Worm (Caenorhabditis elegans) whole organism, late embryonic: ENCODE data around the gene Y113G7A.14.

Source experiments
- F13H6.1 ChIP-seq: sonication (generic microtip); optimal IDR thresholded peaks from 2 replicates; lab custom pipeline; 2016; ENCODE audit warnings: missing genetic modification characterization, missing compliant biosample characterization
- Y22D7AL.16 ChIP-seq: sonication (generic microtip); optimal IDR thresholded peaks from 2 replicates; lab custom pipeline; 2016; ENCODE audit warnings: missing genetic modification characterization, missing compliant biosample characterization
- ceh-9 ChIP-seq: sonication (generic microtip); optimal IDR thresholded peaks from 2 replicates; lab custom pipeline; 2016; ENCODE audit warnings: mild to moderate bottlenecking, missing genetic modification characterization, inconsistent platforms, missing compliant biosample characterization
- dmd-4 ChIP-seq: sonication (generic microtip); optimal IDR thresholded peaks from 2 replicates; lab custom pipeline; 2016; ENCODE audit warnings: borderline replicate concordance, missing genetic modification characterization, missing compliant biosample characterization
- dve-1 ChIP-seq: sonication (generic microtip); optimal IDR thresholded peaks from 2 replicates; lab custom pipeline; 2017; ENCODE audit warnings: antibody characterized with exemption, mild to moderate bottlenecking, missing genetic modification characterization, missing compliant biosample characterization
- elt-2 ChIP-seq: sonication (generic microtip); optimal IDR thresholded peaks from 2 replicates; lab custom pipeline; 2016; ENCODE audit warnings: missing genetic modification reagents, missing genetic modification characterization, missing compliant biosample characterization
- ets-4 ChIP-seq: sonication (generic microtip); optimal IDR thresholded peaks from 2 replicates; lab custom pipeline; 2016; ENCODE audit warnings: missing genetic modification characterization, missing compliant biosample characterization
- fax-1 ChIP-seq: sonication (generic microtip); optimal IDR thresholded peaks from 2 replicates; lab custom pipeline; 2016; ENCODE audit warnings: missing genotype, missing genetic modification characterization, missing compliant biosample characterization
- fkh-10 ChIP-seq: fragments of 150-350 bp; optimal IDR thresholded peaks from 2 replicates; lab custom pipeline; 2014; ENCODE audit warnings: missing biosample characterization, missing genetic modification reagents, missing genetic modification characterization
- nfya-1 ChIP-seq: sonication (generic microtip); optimal IDR thresholded peaks from 2 replicates; lab custom pipeline; 2017; ENCODE audit warnings: missing genetic modification characterization, mild to moderate bottlenecking, missing compliant biosample characterization, antibody characterized with exemption, moderate library complexity
- nhr-11 ChIP-seq: fragments of 150-350 bp; optimal IDR thresholded peaks from 2 replicates; lab custom pipeline; 2014; ENCODE audit warnings: missing biosample characterization, missing genetic modification characterization
- sox-2 ChIP-seq: fragments of 200-800 bp; sonication (Bioruptor generic); IDR thresholded peaks from 2 replicates; pipeline ENCODE4 v1.3.6; 2022; ENCODE audit warnings: missing genetic modification reagents, missing genetic modification characterization, missing compliant biosample characterization
- tbx-2 ChIP-seq: sonication (generic microtip); optimal IDR thresholded peaks from 2 replicates; lab custom pipeline; 2016; ENCODE audit warnings: missing genetic modification characterization, missing compliant biosample characterization
- tbx-7 ChIP-seq: sonication (generic microtip); optimal IDR thresholded peaks from 2 replicates; lab custom pipeline; 2016; ENCODE audit warnings: missing genotype, missing genetic modification characterization, missing compliant biosample characterization

- TF ChIP-seq ceh-9 (tag; lab: Kevin White, UChicago): no peak
- TF ChIP-seq F13H6.1 (tag; lab: Kevin White, UChicago): no peak
- TF ChIP-seq fax-1: no peak
- no peak for TF ChIP-seq dmd-4 (tag; lab: Kevin White, UChicago)
- TF ChIP-seq elt-2 (tag; lab: Kevin White, UChicago): no peak
- no peak for TF ChIP-seq Y22D7AL.16 (tag; lab: Kevin White, UChicago)
- TF ChIP-seq sox-2 (GFP tag; lab: Robert Waterston, UW): no peak
- no peak for TF ChIP-seq tbx-2 (tag; lab: Kevin White, UChicago)
- TF ChIP-seq dve-1 (tag; lab: Kevin White, UChicago): no peak
- no peak for TF ChIP-seq nhr-11 (tag; lab: Kevin White, UChicago)
- no peak for TF ChIP-seq nfya-1 (tag; lab: Kevin White, UChicago)
- TF ChIP-seq fkh-10: no peak
- no peak for TF ChIP-seq ets-4 (tag; lab: Kevin White, UChicago)
- no peak for TF ChIP-seq tbx-7 (tag; lab: Kevin White, UChicago)
Observed at ce11 chrV:20105210-20105793, 33.0 kb downstream of the Y113G7A.14 start.
